Worm (Caenorhabditis elegans): ENCODE results near the gene aldo-2.

Gene aldo-2

DNA sequence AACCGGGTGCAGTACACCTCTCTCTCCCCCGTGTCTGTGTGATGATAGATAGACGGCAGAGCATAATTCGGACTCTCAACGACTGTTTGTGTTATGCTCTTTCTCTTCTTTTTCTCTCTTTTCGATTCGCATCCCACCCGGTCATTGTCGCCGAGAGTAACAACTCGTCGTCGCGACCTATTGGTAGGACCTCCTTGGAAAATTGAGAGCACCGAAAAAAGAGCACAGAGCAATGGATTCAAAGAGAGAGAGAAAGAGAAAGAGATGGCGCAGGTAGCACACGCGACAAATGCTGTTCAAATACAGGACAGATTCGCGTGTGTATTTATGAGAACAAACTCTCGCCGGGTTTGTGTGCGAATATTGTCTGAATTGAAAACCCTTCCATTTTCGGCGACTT is 32.8 kb downstream of the aldo-2 start:
- no peak for TF ChIP-seq nhr-25 (tag; optimal IDR thresholded peaks at IDR 0.05)
- no peak for TF ChIP-seq elt-1 (tag; optimal IDR thresholded peaks at IDR 0.05)
- TF ChIP-seq mdl-1 (tag; optimal IDR thresholded peaks at IDR 0.05), result no peak
- TF ChIP-seq pha-4 (tag; optimal IDR thresholded peaks at IDR 0.05), result peak; percentile 71
- no peak for TF ChIP-seq zag-1 (tag; optimal IDR thresholded peaks at IDR 0.05)
- TF ChIP-seq lin-39 (tag; optimal IDR thresholded peaks at IDR 0.05), result peak; percentile 21
- TF ChIP-seq ceh-9 (tag; optimal IDR thresholded peaks at IDR 0.05), result no peak
- no peak for TF ChIP-seq hmg-11 (tag; optimal IDR thresholded peaks at IDR 0.05)
- TF ChIP-seq ceh-28 (tag; optimal IDR thresholded peaks at IDR 0.05), result no peak

DNA sequence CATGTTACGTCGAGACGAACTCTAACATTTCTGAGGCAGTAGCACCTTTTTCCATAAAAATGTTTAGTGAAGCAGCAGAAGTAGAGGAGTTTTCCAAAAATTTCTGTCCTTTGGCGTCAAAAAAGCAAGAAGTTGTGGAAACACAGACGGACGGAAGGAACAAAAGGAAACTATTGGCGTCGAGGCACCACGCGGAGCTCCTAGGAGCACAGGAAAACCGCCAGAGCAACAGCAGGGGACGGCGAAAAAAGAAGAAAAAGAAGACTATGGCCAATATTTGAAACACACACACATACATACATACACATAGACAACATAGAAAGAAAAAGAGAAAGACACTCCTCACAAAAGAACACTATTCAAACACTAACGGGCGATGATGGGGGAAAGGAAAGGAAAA is 33.5 kb downstream of the aldo-2 start:
- TF ChIP-seq R02D3.7 (tag; optimal IDR thresholded peaks at IDR 0.05), result no peak
- TF ChIP-seq pha-4 (tag; optimal IDR thresholded peaks at IDR 0.05), result peak; percentile 60
- TF ChIP-seq hmg-11 (tag; optimal IDR thresholded peaks at IDR 0.05), result peak; percentile 7
- TF ChIP-seq aly-2 (tag; optimal IDR thresholded peaks at IDR 0.05), result no peak
- peak; percentile 23 for TF ChIP-seq nfya-1 (tag; optimal IDR thresholded peaks at IDR 0.05; ENCODE audit: insufficient read depth)

DNA sequence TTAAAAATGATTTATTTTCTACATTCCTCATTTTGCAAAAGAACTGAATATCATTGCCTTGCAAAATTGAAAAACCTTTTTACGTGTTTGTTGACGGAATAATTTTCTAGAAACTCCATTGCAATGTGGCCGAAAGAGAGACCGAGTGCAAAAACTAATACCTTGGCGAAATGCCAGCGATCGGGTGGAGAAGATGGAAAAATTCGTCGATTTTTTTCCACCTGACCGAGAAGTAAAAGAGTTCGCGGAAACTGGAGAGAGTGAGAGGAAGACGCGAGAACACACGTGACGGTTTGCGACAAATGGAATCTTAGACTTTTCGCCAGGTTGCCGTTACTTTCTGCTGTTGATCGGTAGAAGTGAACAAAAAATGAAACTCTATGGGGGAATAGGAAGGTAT is 34.7 kb downstream of the aldo-2 start:
- no peak for TF ChIP-seq ZK546.5 (tag; optimal IDR thresholded peaks at IDR 0.05)
- no peak for TF ChIP-seq unc-62 (GFP tag; optimal IDR thresholded peaks at IDR 0.05)
- no peak for TF ChIP-seq nhr-28 (tag; optimal IDR thresholded peaks at IDR 0.05)
- TF ChIP-seq nhr-76 (tag; optimal IDR thresholded peaks at IDR 0.05), result no peak
- TF ChIP-seq mdl-1 (tag; optimal IDR thresholded peaks at IDR 0.05), result peak; percentile 8
- no peak for TF ChIP-seq fos-1 (tag; optimal IDR thresholded peaks at IDR 0.05)
- no peak for TF ChIP-seq pqm-1 (tag; optimal IDR thresholded peaks at IDR 0.05)
- TF ChIP-seq nhr-12 (tag; optimal IDR thresholded peaks at IDR 0.05), result no peak
- TF ChIP-seq ama-1 (optimal IDR thresholded peaks at IDR 0.05), result no peak
- no peak for TF ChIP-seq lin-39 (tag; optimal IDR thresholded peaks at IDR 0.05)
- no peak for TF ChIP-seq daf-12 (tag; optimal IDR thresholded peaks at IDR 0.05)
- peak; percentile 53 for TF ChIP-seq pha-4 (tag; optimal IDR thresholded peaks at IDR 0.05)
- TF ChIP-seq zag-1 (tag; optimal IDR thresholded peaks at IDR 0.05), result no peak
- TF ChIP-seq tbx-2 (tag; optimal IDR thresholded peaks at IDR 0.05), result no peak
- TF ChIP-seq elt-2 (tag; optimal IDR thresholded peaks at IDR 0.05), result no peak
- peak; percentile 74 for TF ChIP-seq nhr-25 (tag; optimal IDR thresholded peaks at IDR 0.05)
- TF ChIP-seq hmg-11 (tag; optimal IDR thresholded peaks at IDR 0.05), result peak; percentile 3
- TF ChIP-seq snpc-4 (tag; optimal IDR thresholded peaks at IDR 0.05), result no peak
- TF ChIP-seq nfya-1 (tag; optimal IDR thresholded peaks at IDR 0.05; ENCODE audit: insufficient read depth), result peak; percentile 17
- no peak for TF ChIP-seq skn-1 (tag; optimal IDR thresholded peaks at IDR 0.05)
- no peak for TF ChIP-seq ztf-4 (tag; optimal IDR thresholded peaks at IDR 0.05)
- TF ChIP-seq egl-27 (tag; optimal IDR thresholded peaks at IDR 0.05), result no peak
- no peak for TF ChIP-seq lin-15B (tag; optimal IDR thresholded peaks at IDR 0.05)
- TF ChIP-seq ceh-28 (tag; optimal IDR thresholded peaks at IDR 0.05), result no peak
- no peak for TF ChIP-seq fkh-2 (tag; optimal IDR thresholded peaks at IDR 0.05)
- TF ChIP-seq ceh-16 (tag; optimal IDR thresholded peaks at IDR 0.05), result no peak
- no peak for TF ChIP-seq elt-1 (tag; optimal IDR thresholded peaks at IDR 0.05)
- no peak for TF ChIP-seq nhr-11 (tag; optimal IDR thresholded peaks at IDR 0.05)
- TF ChIP-seq eor-1 (tag; optimal IDR thresholded peaks at IDR 0.05), result no peak
- TF ChIP-seq ceh-82 (tag; optimal IDR thresholded peaks at IDR 0.05), result no peak
- TF ChIP-seq nhr-67 (tag; optimal IDR thresholded peaks at IDR 0.05), result no peak
- peak; percentile 20 for TF ChIP-seq egl-5 (tag; optimal IDR thresholded peaks at IDR 0.05)
- TF ChIP-seq lsy-12 (tag; optimal IDR thresholded peaks at IDR 0.05), result no peak
- no peak for TF ChIP-seq unc-39 (tag; optimal IDR thresholded peaks at IDR 0.05)
- no peak for TF ChIP-seq ztf-11 (tag; optimal IDR thresholded peaks at IDR 0.05)
- TF ChIP-seq nhr-43 (tag; optimal IDR thresholded peaks at IDR 0.05; ENCODE audit: poor library complexity, severe bottlenecking), result no peak
- no peak for TF ChIP-seq nhr-77 (tag; optimal IDR thresholded peaks at IDR 0.05)
- no peak for TF ChIP-seq ceh-9 (tag; optimal IDR thresholded peaks at IDR 0.05)
- peak; percentile 23 for TF ChIP-seq jun-1 (tag; optimal IDR thresholded peaks at IDR 0.05)
- TF ChIP-seq aly-2 (tag; optimal IDR thresholded peaks at IDR 0.05), result no peak
- TF ChIP-seq nhr-23 (tag; optimal IDR thresholded peaks at IDR 0.05), result peak; percentile 56
- TF ChIP-seq elt-3 (tag; optimal IDR thresholded peaks at IDR 0.05), result no peak
- no peak for TF ChIP-seq sea-2 (GFP tag; optimal IDR thresholded peaks at IDR 0.05)
- no peak for TF ChIP-seq mml-1 (tag; optimal IDR thresholded peaks at IDR 0.05)
- no peak for TF ChIP-seq nhr-237 (tag; optimal IDR thresholded peaks at IDR 0.05)

Measured in whole organism, L3 larva.